Fruit fly (Drosophila melanogaster) whole organism, prepupa: Measurements from ENCODE around the gene CG12121.

ENCODE experiments used
- Blimp-1 ChIP-seq: fragments of 200-800 bp; sonication (Bioruptor generic); optimal IDR thresholded peaks from 3 replicates; lab custom pipeline; 2017; ENCODE audit warnings: missing biosample characterization, missing genetic modification characterization, mild to moderate bottlenecking, moderate library complexity, missing genetic modification reagents
- CG10669 ChIP-seq: fragments of 200-800 bp; sonication (Bioruptor generic); optimal IDR thresholded peaks from 3 replicates; lab custom pipeline; 2018; ENCODE audit warnings: missing biosample characterization, mild to moderate bottlenecking, missing genetic modification characterization, moderate library complexity
- CG11902 ChIP-seq: fragments of 200-800 bp; sonication (Bioruptor generic); optimal IDR thresholded peaks from 3 replicates; lab custom pipeline; 2016; ENCODE audit warnings: missing biosample characterization, missing genetic modification characterization
- CG15336 ChIP-seq: fragments of 200-800 bp; sonication (Bioruptor generic); IDR thresholded peaks from 2 replicates; pipeline ENCODE4 v1.3.6; 2022; ENCODE audit warnings: missing biosample characterization, missing genetic modification characterization
- CG16779 ChIP-seq: fragments of 200-800 bp; sonication (Bioruptor generic); optimal IDR thresholded peaks from 3 replicates; lab custom pipeline; 2017; ENCODE audit warnings: missing biosample characterization, mild to moderate bottlenecking, missing genetic modification characterization
- CG3032 ChIP-seq: fragments of 200-800 bp; optimal IDR thresholded peaks from 2 replicates; lab custom pipeline; 2019; ENCODE audit warnings: missing biosample characterization, mild to moderate bottlenecking, missing genetic modification characterization, moderate library complexity
- CG31627 ChIP-seq: fragments of 200-800 bp; sonication (Bioruptor generic); optimal IDR thresholded peaks from 3 replicates; lab custom pipeline; 2016; ENCODE audit warnings: missing biosample characterization, missing genetic modification characterization
- CG32006 ChIP-seq: fragments of 200-800 bp; sonication (Bioruptor generic); optimal IDR thresholded peaks from 3 replicates; lab custom pipeline; 2017; ENCODE audit warnings: missing biosample characterization, mild to moderate bottlenecking, missing genetic modification characterization
- CG34406 ChIP-seq: fragments of 200-800 bp; sonication (Bioruptor generic); optimal IDR thresholded peaks from 3 replicates; lab custom pipeline; 2016; ENCODE audit warnings: missing biosample characterization, missing genetic modification characterization
- CG3919 ChIP-seq: fragments of 200-800 bp; sonication (Bioruptor generic); optimal IDR thresholded peaks from 3 replicates; lab custom pipeline; 2016; ENCODE audit warnings: missing biosample characterization, missing genetic modification characterization
- CG6163 ChIP-seq: fragments of 200-800 bp; sonication (Bioruptor generic); IDR thresholded peaks from 3 replicates; pipeline ENCODE4 v1.3.6; 2022; ENCODE audit warnings: missing biosample characterization, missing genetic modification characterization
- CG6276 ChIP-seq: fragments of 200-800 bp; sonication (Bioruptor generic); optimal IDR thresholded peaks from 2 replicates; lab custom pipeline; 2017; ENCODE audit warnings: missing biosample characterization, mild to moderate bottlenecking, missing genetic modification characterization
- CG6792 ChIP-seq: fragments of 200-800 bp; sonication (Bioruptor generic); optimal IDR thresholded peaks from 3 replicates; lab custom pipeline; 2016; ENCODE audit warnings: missing biosample characterization, missing genetic modification characterization
- CG7368 ChIP-seq: fragments of 200-800 bp; sonication (Bioruptor generic); optimal IDR thresholded peaks from 3 replicates; lab custom pipeline; 2016; ENCODE audit warnings: missing biosample characterization, missing genetic modification characterization
- CG8119 ChIP-seq: fragments of 200-800 bp; sonication (Bioruptor generic); IDR thresholded peaks from 3 replicates; pipeline ENCODE4 v1.3.6; 2022; ENCODE audit warnings: missing biosample characterization, missing genetic modification characterization
- CG8319 ChIP-seq: fragments of 200-800 bp; sonication (Bioruptor generic); optimal IDR thresholded peaks from 3 replicates; lab custom pipeline; 2016; ENCODE audit warnings: missing biosample characterization, missing genetic modification characterization
- Eip75B ChIP-seq: fragments of 200-800 bp; sonication (Bioruptor generic); optimal IDR thresholded peaks from 3 replicates; lab custom pipeline; 2016; ENCODE audit warnings: missing biosample characterization, missing genetic modification characterization
- Eip78C ChIP-seq: fragments of 200-800 bp; sonication (Bioruptor generic); peaks from one replicate; lab custom pipeline; 2016; ENCODE audit warnings: missing biosample characterization, missing genetic modification characterization
- Eip93F ChIP-seq: fragments of 200-800 bp; sonication (Bioruptor generic); optimal IDR thresholded peaks from 2 replicates; lab custom pipeline; 2016; ENCODE audit warnings: missing biosample characterization, mild to moderate bottlenecking, missing genetic modification characterization
- Ets21C ChIP-seq: fragments of 200-800 bp; sonication (Bioruptor generic); optimal IDR thresholded peaks from 3 replicates; lab custom pipeline; 2016; ENCODE audit warnings: missing biosample characterization, missing genetic modification characterization
- Ets96B ChIP-seq: fragments of 200-800 bp; optimal IDR thresholded peaks from 2 replicates; lab custom pipeline; 2019; ENCODE audit warnings: missing biosample characterization, mild to moderate bottlenecking, missing genetic modification characterization, moderate library complexity
- Gug ChIP-seq: fragments of 200-800 bp; sonication (Bioruptor generic); IDR thresholded peaks from 2 replicates; pipeline ENCODE4 v1.3.6; 2022; ENCODE audit warnings: missing biosample characterization, missing genetic modification characterization
- Hr38 ChIP-seq: sonication (Bioruptor generic); optimal IDR thresholded peaks from 2 replicates; lab custom pipeline; 2016; ENCODE audit warnings: missing biosample characterization, missing genetic modification characterization
- Hr39 ChIP-seq: fragments of 200-800 bp; sonication (Bioruptor generic); optimal IDR thresholded peaks from 2 replicates; lab custom pipeline; 2016; ENCODE audit warnings: missing biosample characterization, missing genetic modification characterization
- Hr4 ChIP-seq: fragments of 200-800 bp; sonication (Bioruptor generic); optimal IDR thresholded peaks from 3 replicates; lab custom pipeline; 2016; ENCODE audit warnings: missing biosample characterization, missing genetic modification characterization
- Met ChIP-seq: fragments of 200-800 bp; sonication (Bioruptor generic); optimal IDR thresholded peaks from 3 replicates; lab custom pipeline; 2016; ENCODE audit warnings: missing biosample characterization, missing genetic modification characterization
- OdsH ChIP-seq: fragments of 200-800 bp; sonication (Bioruptor generic); optimal IDR thresholded peaks from 3 replicates; lab custom pipeline; 2016; ENCODE audit warnings: missing biosample characterization, missing genetic modification characterization
- Sox102F ChIP-seq: fragments of 200-800 bp; sonication (Bioruptor generic); optimal IDR thresholded peaks from 2 replicates; lab custom pipeline; 2016; ENCODE audit warnings: missing biosample characterization, mild to moderate bottlenecking, missing genetic modification characterization
- Sox15 ChIP-seq: fragments of 200-800 bp; sonication (Bioruptor generic); optimal IDR thresholded peaks from 3 replicates; lab custom pipeline; 2016; ENCODE audit warnings: missing biosample characterization, missing genetic modification characterization
- achi ChIP-seq: fragments of 200-800 bp; sonication (Bioruptor generic); optimal IDR thresholded peaks from 3 replicates; lab custom pipeline; 2016; ENCODE audit warnings: missing biosample characterization, missing genetic modification characterization
- acj6 ChIP-seq: fragments of 200-800 bp; sonication (Bioruptor generic); optimal IDR thresholded peaks from 3 replicates; lab custom pipeline; 2016; ENCODE audit warnings: missing biosample characterization, missing genetic modification characterization
- cyc ChIP-seq: fragments of 200-800 bp; sonication (Bioruptor generic); optimal IDR thresholded peaks from 3 replicates; lab custom pipeline; 2016; ENCODE audit warnings: missing biosample characterization, missing genetic modification characterization
- dac ChIP-seq: fragments of 200-800 bp; sonication (Bioruptor generic); optimal IDR thresholded peaks from 2 replicates; lab custom pipeline; 2017; ENCODE audit warnings: missing biosample characterization, mild to moderate bottlenecking, missing genetic modification characterization
- dsx ChIP-seq: fragments of 200-800 bp; optimal IDR thresholded peaks from 3 replicates; lab custom pipeline; 2019; ENCODE audit warnings: missing biosample characterization, mild to moderate bottlenecking, missing genetic modification characterization, moderate library complexity; ENCODE audit not compliant: poor library complexity, severe bottlenecking
- eg ChIP-seq: fragments of 200-800 bp; sonication (Bioruptor generic); IDR thresholded peaks from 3 replicates; pipeline ENCODE4 v1.3.6; 2022; ENCODE audit warnings: missing biosample characterization, missing genetic modification characterization
- esn ChIP-seq: fragments of 200-800 bp; sonication (Bioruptor generic); optimal IDR thresholded peaks from 2 replicates; lab custom pipeline; 2016; ENCODE audit warnings: missing biosample characterization, mild to moderate bottlenecking, missing genetic modification characterization, moderate library complexity
- fd59A ChIP-seq: fragments of 200-800 bp; sonication (Bioruptor generic); optimal IDR thresholded peaks from 2 replicates; lab custom pipeline; 2017; ENCODE audit warnings: missing biosample characterization, mild to moderate bottlenecking, missing genetic modification characterization, missing genetic modification reagents
- fkh ChIP-seq: fragments of 200-800 bp; sonication (Bioruptor generic); optimal IDR thresholded peaks from 3 replicates; lab custom pipeline; 2017; ENCODE audit warnings: missing biosample characterization, mild to moderate bottlenecking, missing genetic modification characterization, moderate library complexity
- lz ChIP-seq: fragments of 200-800 bp; sonication (Bioruptor generic); optimal IDR thresholded peaks from 3 replicates; lab custom pipeline; 2016; ENCODE audit warnings: missing biosample characterization, missing genetic modification characterization
- net ChIP-seq: fragments of 200-800 bp; sonication (Bioruptor generic); optimal IDR thresholded peaks from 3 replicates; lab custom pipeline; 2016; ENCODE audit warnings: missing biosample characterization, missing genetic modification characterization
- pdm3 ChIP-seq: fragments of 200-800 bp; sonication (Bioruptor generic); optimal IDR thresholded peaks from 3 replicates; lab custom pipeline; 2016; ENCODE audit warnings: missing biosample characterization, missing genetic modification characterization
- spab ChIP-seq: fragments of 200-800 bp; sonication (Bioruptor generic); optimal IDR thresholded peaks from 2 replicates; lab custom pipeline; 2017; ENCODE audit warnings: missing biosample characterization, mild to moderate bottlenecking, missing genetic modification characterization, missing genetic modification reagents
- ss ChIP-seq, 2 experiments: fragments of 200-800 bp; sonication (Bioruptor generic); optimal IDR thresholded peaks; 2 replicates in 1 of 2; 3 replicates in 1 of 2; lab custom pipeline; 2017 to 2018; ENCODE audit warnings: mild to moderate bottlenecking in 2 of 2, missing biosample characterization in 2 of 2, missing genetic modification characterization in 2 of 2, moderate library complexity in 1 of 2
- svp ChIP-seq: fragments of 200-800 bp; sonication (Bioruptor generic); peaks from one replicate; lab custom pipeline; 2016; ENCODE audit warnings: missing biosample characterization, missing genetic modification characterization
- topi ChIP-seq: fragments of 200-800 bp; sonication (Bioruptor generic); optimal IDR thresholded peaks from 3 replicates; lab custom pipeline; 2016; ENCODE audit warnings: missing biosample characterization, missing genetic modification characterization
- vri ChIP-seq: fragments of 200-800 bp; sonication (Bioruptor generic); optimal IDR thresholded peaks from 3 replicates; lab custom pipeline; 2016; ENCODE audit warnings: missing biosample characterization, mild to moderate bottlenecking, missing genetic modification characterization

Gene CG12121

DNA sequence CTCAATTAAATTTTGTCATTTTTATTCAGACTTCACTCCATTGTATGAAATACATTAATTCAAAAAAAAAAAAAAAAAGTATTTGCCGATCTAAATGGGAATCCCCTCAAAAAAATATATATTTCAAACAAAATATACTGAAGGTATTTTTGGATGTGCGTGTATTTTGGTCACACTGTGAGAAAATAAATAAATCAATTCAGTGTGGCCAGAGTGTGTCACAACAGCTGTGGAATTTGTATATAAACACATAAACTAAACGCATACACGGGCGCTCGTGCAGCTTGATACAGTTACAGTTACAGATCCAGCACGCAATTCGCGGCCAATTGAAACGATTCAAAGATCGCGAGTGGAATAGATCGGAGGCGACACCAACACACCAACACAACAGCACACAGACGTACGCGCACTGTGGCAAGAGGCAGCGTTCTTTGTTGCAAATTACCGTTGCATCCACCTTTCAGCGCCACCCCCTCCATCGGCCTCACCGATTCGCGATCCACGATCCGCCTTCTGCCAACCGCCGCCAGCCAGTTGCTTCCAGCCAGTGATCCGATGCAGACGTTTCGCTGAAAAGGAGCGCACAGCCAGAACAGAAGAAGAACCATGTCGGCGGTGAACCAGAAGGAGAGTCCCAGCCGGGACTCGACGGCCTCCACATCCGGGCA is 18.1 kb upstream of the CG12121 start, which contains the start of gene CG17754 (continued):
- TF ChIP-seq Sox102F (GFP tag; lab: Kevin White, UChicago), result peak; percentile 33
- no peak for TF ChIP-seq OdsH (GFP tag; lab: Kevin White, UChicago)
- TF ChIP-seq CG6276 (GFP tag; lab: Kevin White, UChicago), result no peak
- peak; percentile 3 for TF ChIP-seq vri (GFP tag; lab: Kevin White, UChicago)
- TF ChIP-seq Eip93F (GFP tag; lab: Kevin White, UChicago), result no peak
- no peak for TF ChIP-seq Hr4 (GFP tag; lab: Kevin White, UChicago)
- peak; percentile 78 for TF ChIP-seq fkh (GFP tag; lab: Kevin White, UChicago)
- TF ChIP-seq Eip78C, result no peak
- TF ChIP-seq pdm3 (GFP tag; lab: Kevin White, UChicago), result no peak
- TF ChIP-seq dsx (GFP tag; lab: Kevin White, UChicago), result peak; percentile 87
- TF ChIP-seq CG34406, result no peak
- TF ChIP-seq dac, result no peak
- TF ChIP-seq lz, result peak; percentile 31
- no peak for TF ChIP-seq CG3032
- no peak for TF ChIP-seq CG8319
- peak; percentile 31 to 62 for TF ChIP-seq ss (GFP tag; optimal IDR thresholded peaks at IDR 0.05; lab: Kevin White, UChicago)
- TF ChIP-seq Hr39 (GFP tag; lab: Kevin White, UChicago), result no peak
- TF ChIP-seq acj6 (GFP tag; lab: Kevin White, UChicago), result no peak

DNA sequence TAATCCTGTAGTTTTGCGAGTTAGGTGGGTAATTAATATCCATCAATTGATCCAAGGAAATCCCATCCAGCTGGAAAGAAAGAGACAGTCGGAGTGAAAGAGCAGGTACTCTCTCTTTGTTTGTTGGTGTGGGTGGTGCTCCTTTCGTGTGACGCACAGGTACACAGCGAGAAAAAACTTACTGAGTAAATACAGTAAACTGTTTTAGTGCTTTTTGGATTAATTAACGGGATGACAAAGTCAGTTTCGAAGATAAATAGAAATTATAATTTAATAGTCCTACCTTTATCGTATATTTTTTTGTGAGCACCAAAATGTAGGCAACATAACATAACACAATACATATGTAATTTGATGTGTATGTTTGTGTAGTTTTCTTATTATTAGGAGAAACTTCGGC is 15.9 kb upstream of the CG12121 start:
- TF ChIP-seq pdm3 (GFP tag; lab: Kevin White, UChicago) (peak; percentile 9), CG32006 (GFP tag; lab: Kevin White, UChicago) (peak; percentile 62), OdsH (GFP tag; lab: Kevin White, UChicago) (peak; percentile 58), acj6 (GFP tag; lab: Kevin White, UChicago) (peak; percentile 30), eg (peak; percentile 61; the same call in 2 of the 3 replicates), ss (GFP tag; optimal IDR thresholded peaks at IDR 0.05; lab: Kevin White, UChicago) (no peak), Ets96B (tag; lab: Kevin White, UChicago) (peak; percentile 61), Eip75B (GFP tag; lab: Kevin White, UChicago) (peak; percentile 48), Eip78C (peak; percentile 79), Gug (GFP tag; lab: Robert Waterston, UW) (0 out of 2 replicates have a peak, but pooled peaks have one; percentile 27), CG3032 (peak; percentile 24), CG6792 (GFP tag; lab: Kevin White, UChicago) (peak; percentile 14), CG15336 (GFP tag; lab: Robert Waterston, UW) (peak; percentile 61; the same call in 1 of the 2 replicates), Ets21C (GFP tag; lab: Kevin White, UChicago) (no peak), Met (GFP tag; lab: Kevin White, UChicago) (peak; percentile 60), esn (GFP tag; lab: Kevin White, UChicago) (peak; percentile 62), Hr4 (GFP tag; lab: Kevin White, UChicago) (peak; percentile 47), cyc (GFP tag; lab: Kevin White, UChicago) (peak; percentile 13), topi (GFP tag; lab: Kevin White, UChicago) (peak; percentile 37), Blimp-1 (no peak), svp (GFP tag; lab: Kevin White, UChicago) (peak; percentile 70), lz (peak; percentile 61), CG16779 (tag; lab: Kevin White, UChicago) (no peak), CG31627 (GFP tag; lab: Kevin White, UChicago) (peak; percentile 13), CG6163 (GFP tag; lab: Robert Waterston, UW) (peak; percentile 79), CG11902 (no peak), CG7368 (GFP tag; lab: Kevin White, UChicago) (no peak), achi (GFP tag; lab: Kevin White, UChicago) (peak; percentile 56), CG6276 (GFP tag; lab: Kevin White, UChicago) (peak; percentile 18), Eip93F (GFP tag; lab: Kevin White, UChicago) (no peak), CG10669 (GFP tag; lab: Kevin White, UChicago) (peak; percentile 46), net (GFP tag; lab: Kevin White, UChicago) (peak; percentile 45), spab (GFP tag; lab: Kevin White, UChicago) (no peak), CG34406 (peak; percentile 56), fd59A (GFP tag; lab: Kevin White, UChicago) (no peak), Hr38 (no peak), dac (no peak), dsx (GFP tag; lab: Kevin White, UChicago) (peak; percentile 24), CG8119 (peak; percentile 71), CG3919 (GFP tag; lab: Kevin White, UChicago) (peak; percentile 55), Sox15 (GFP tag; lab: Kevin White, UChicago) (peak; percentile 1), vri (GFP tag; lab: Kevin White, UChicago) (no peak), fkh (GFP tag; lab: Kevin White, UChicago) (no peak)
